Worm (Caenorhabditis elegans) whole organism, L4/young adult: ENCODE measurements around the gene rbmx-2.

ENCODE experiments used
- W03F9.2 ChIP-seq: fragments of 150-350 bp; optimal IDR thresholded peaks from 2 replicates; lab custom pipeline; 2014; ENCODE audit warnings: missing biosample characterization, missing genetic modification characterization
- dao-5 ChIP-seq: sonication (generic microtip); optimal IDR thresholded peaks from 2 replicates; lab custom pipeline; 2016; ENCODE audit warnings: missing genotype, missing genetic modification characterization, moderate library complexity, missing compliant biosample characterization
- him-1 ChIP-seq: sonication (generic microtip); optimal IDR thresholded peaks from 2 replicates; lab custom pipeline; 2016; ENCODE audit warnings: missing genotype, missing genetic modification reagents, missing genetic modification characterization, missing compliant biosample characterization

rbmx-2 gene

ce11 chrII:6173400-6173799 is 23.3 kb downstream of the rbmx-2 start, which contains the start of gene F40H3.2:
TSS of gene F40H3.2 (plus strand) at chrII:6173649.
- TF ChIP-seq W03F9.2 (tag; lab: Kevin White, UChicago) (no peak), him-1 (tag; lab: Kevin White, UChicago) (no peak), dao-5 (no peak)

- TF ChIP-seq dao-5 (no peak), him-1 (tag; lab: Kevin White, UChicago) (no peak), W03F9.2 (tag; lab: Kevin White, UChicago) (no peak)
Measured at ce11 chrII:6171228-6171627, 25.5 kb downstream of the rbmx-2 start, which contains the start of gene F40H3.3. TSS of gene F40H3.3 (plus strand) at chrII:6171507.

ce11 chrII:6170236-6170635 is 26.5 kb downstream of the rbmx-2 start:
- TF ChIP-seq him-1 (tag; lab: Kevin White, UChicago) = no peak
- no peak for TF ChIP-seq W03F9.2 (tag; lab: Kevin White, UChicago)
- no peak for TF ChIP-seq dao-5

ce11 chrII:6169156-6169555 is 27.6 kb downstream of the rbmx-2 start, which contains the start of gene hst-3.1:
TSS of gene hst-3.1 (minus strand) at chrII:6169256.
- TF ChIP-seq dao-5 (no peak), W03F9.2 (tag; lab: Kevin White, UChicago) (no peak), him-1 (tag; lab: Kevin White, UChicago) (no peak)

ce11 chrII:6168714-6169113 is 28.0 kb downstream of the rbmx-2 start:
- TF ChIP-seq him-1 (tag; lab: Kevin White, UChicago) (no peak), W03F9.2 (tag; lab: Kevin White, UChicago) (no peak), dao-5 (no peak)

ce11 chrII:6165152-6165551 is 31.6 kb downstream of the rbmx-2 start:
- TF ChIP-seq W03F9.2 (tag; lab: Kevin White, UChicago) = no peak
- TF ChIP-seq dao-5 = no peak
- TF ChIP-seq him-1 (tag; lab: Kevin White, UChicago) = no peak

- TF ChIP-seq W03F9.2 (tag; lab: Kevin White, UChicago) (no peak), him-1 (tag; lab: Kevin White, UChicago) (no peak), dao-5 (no peak)
Measured at ce11 chrII:6160994-6161393, 35.8 kb downstream of the rbmx-2 start, which contains the start of gene exp-1. TSS of gene exp-1 (minus strand) at chrII:6161094.

ce11 chrII:6158111-6158510 is 38.6 kb downstream of the rbmx-2 start:
- TF ChIP-seq W03F9.2 (tag; lab: Kevin White, UChicago) = no peak
- no peak for TF ChIP-seq him-1 (tag; lab: Kevin White, UChicago)
- TF ChIP-seq dao-5 = no peak

- no peak for TF ChIP-seq W03F9.2 (tag; lab: Kevin White, UChicago)
- TF ChIP-seq him-1 (tag; lab: Kevin White, UChicago) = no peak
- TF ChIP-seq dao-5 = no peak
Measured at ce11 chrII:6149434-6149833, 47.3 kb downstream of the rbmx-2 start.

- TF ChIP-seq W03F9.2 (tag; lab: Kevin White, UChicago) (no peak), dao-5 (no peak), him-1 (tag; lab: Kevin White, UChicago) (no peak)
Measured at ce11 chrII:6148369-6148768, 48.4 kb downstream of the rbmx-2 start.

ce11 chrII:6147131-6147530 is 49.6 kb downstream of the rbmx-2 start:
- TF ChIP-seq him-1 (tag; lab: Kevin White, UChicago) = no peak
- no peak for TF ChIP-seq W03F9.2 (tag; lab: Kevin White, UChicago)
- no peak for TF ChIP-seq dao-5
